Worm (Caenorhabditis elegans) whole organism, L3 larva: ENCODE results near the gene T18D3.6.

Source experiments
- aly-2 ChIP-seq: fragments of 150-350 bp; optimal IDR thresholded peaks from 2 replicates; lab custom pipeline; 2014; ENCODE audit warnings: missing biosample characterization, missing genetic modification characterization
- ceh-82 ChIP-seq: fragments of 150-350 bp; optimal IDR thresholded peaks from 2 replicates; lab custom pipeline; 2014; ENCODE audit warnings: missing biosample characterization, missing genetic modification characterization
- elt-1 ChIP-seq: fragments of 150-350 bp; optimal IDR thresholded peaks from 2 replicates; lab custom pipeline; 2014; ENCODE audit warnings: missing biosample characterization, missing genetic modification characterization
- elt-3 ChIP-seq, 3 experiments: fragments of 150-350 bp in 1 of 3; sonication (generic microtip) in 2 of 3; optimal IDR thresholded peaks; 2 replicates in 2 of 3; 4 replicates in 1 of 3; lab custom pipeline; 2014 to 2017; ENCODE audit warnings: missing biosample characterization in 3 of 3, missing genetic modification characterization in 3 of 3
- lin-15B ChIP-seq: fragments of 150-350 bp; optimal IDR thresholded peaks from 2 replicates; lab custom pipeline; 2014; ENCODE audit warnings: missing biosample characterization, missing genetic modification characterization
- unc-39 ChIP-seq: sonication (generic microtip); optimal IDR thresholded peaks from 4 replicates; lab custom pipeline; 2017; ENCODE audit warnings: missing biosample characterization, missing genetic modification characterization

DNA sequence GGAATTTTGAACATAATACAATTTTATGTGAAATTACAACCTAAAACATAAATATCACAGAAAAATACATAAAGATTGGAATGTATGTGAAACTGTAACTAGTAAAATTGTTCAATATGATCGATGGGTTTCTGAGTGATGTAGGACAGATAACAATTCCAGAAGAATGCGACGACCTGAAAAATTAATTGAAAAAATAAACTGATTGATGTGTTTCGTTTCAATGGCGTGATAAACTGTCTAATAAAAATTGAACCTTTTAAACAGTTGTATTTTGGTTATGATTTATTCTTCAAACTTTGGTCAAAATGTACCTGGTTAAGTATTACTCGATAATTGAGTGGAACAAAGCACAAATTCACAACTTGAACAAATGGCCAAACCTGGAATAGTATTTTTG is 1.6 kb downstream of the T18D3.6 start:
- TF ChIP-seq aly-2 (tag; lab: Kevin White, UChicago) (no peak), lin-15B (tag; lab: Kevin White, UChicago) (no peak), unc-39 (tag; lab: Kevin White, UChicago) (no peak), ceh-82 (tag; lab: Kevin White, UChicago) (no peak), elt-3 (tag; optimal IDR thresholded peaks at IDR 0.05; lab: Kevin White, UChicago) (no peak), elt-1 (tag; lab: Kevin White, UChicago) (no peak)
